Fruit fly (Drosophila melanogaster): Measurements from ENCODE around the gene Saysd1.

Gene Saysd1

dm6 chr3R:25207405-25208003, 7.5 kb downstream of the Saysd1 start (continued):
- TF ChIP-seq lilli (GFP tag; optimal IDR thresholded peaks at IDR 0.05): peak; percentile 66
- peak; percentile 67 for TF ChIP-seq ttk (GFP tag; IDR thresholded peaks at IDR 0.05)
- TF ChIP-seq CG14014 (GFP tag; IDR thresholded peaks at IDR 0.05): peak; percentile 63; the same call in 1 of the 2 replicates
- TF ChIP-seq CG13775 (GFP tag; optimal IDR thresholded peaks at IDR 0.05): peak; percentile 55
- TF ChIP-seq pita (GFP tag; optimal IDR thresholded peaks at IDR 0.05): no peak
- peak; percentile 7 for TF ChIP-seq CG18011 (GFP tag; optimal IDR thresholded peaks at IDR 0.05)
- peak; percentile 88 for TF ChIP-seq Drgx (GFP tag; IDR thresholded peaks at IDR 0.05)
- TF ChIP-seq CG17385 (GFP tag; optimal IDR thresholded peaks at IDR 0.05): peak; percentile 76
- TF ChIP-seq CG3407 (GFP tag; optimal IDR thresholded peaks at IDR 0.05): peak; percentile 63
- TF ChIP-seq chif (GFP tag; optimal IDR thresholded peaks at IDR 0.05): peak in 1 of 2 experiments; percentile 56
- TF ChIP-seq Deaf1 (tag; optimal IDR thresholded peaks at IDR 0.05): peak; percentile 49
- TF ChIP-seq CG1602 (GFP tag; optimal IDR thresholded peaks at IDR 0.05): peak; percentile 55
- TF ChIP-seq CG1024 (GFP tag; IDR thresholded peaks at IDR 0.05): peak; percentile 56; the same call in 1 of the 2 replicates
- TF ChIP-seq Mrtf (GFP tag; IDR thresholded peaks at IDR 0.05): peak; percentile 63; the same call in 1 of the 3 replicates
- peak; percentile 77 for TF ChIP-seq tap (tag; optimal IDR thresholded peaks at IDR 0.05)
- TF ChIP-seq nerfin-1 (tag; optimal IDR thresholded peaks at IDR 0.05): peak; percentile 67
- peak; percentile 88 for TF ChIP-seq gem (tag; optimal IDR thresholded peaks at IDR 0.05)
- TF ChIP-seq ara (GFP tag; IDR thresholded peaks at IDR 0.05): peak; percentile 48; the same call in 1 of the 2 replicates
- TF ChIP-seq ap (GFP tag; IDR thresholded peaks at IDR 0.05): peak; percentile 21; the same call in 1 of the 2 replicates
- TF ChIP-seq vvl (GFP tag; IDR thresholded peaks at IDR 0.05): peak; percentile 82
- TF ChIP-seq CG34376 (GFP tag; optimal IDR thresholded peaks at IDR 0.05): peak; percentile 5
- peak; percentile 81 for TF ChIP-seq grau (tag; optimal IDR thresholded peaks at IDR 0.05)
- TF ChIP-seq seq (GFP tag; IDR thresholded peaks at IDR 0.05): peak; percentile 73
- TF ChIP-seq Eip74EF (GFP tag; optimal IDR thresholded peaks at IDR 0.05): peak in 1 of 2 experiments; percentile 73
- TF ChIP-seq CG2202 (tag; optimal IDR thresholded peaks at IDR 0.05): peak; percentile 45
- TF ChIP-seq Sin3A (optimal IDR thresholded peaks at IDR 0.05): no peak
- no peak for TF ChIP-seq GATAe (GFP tag; conservative IDR thresholded peaks at IDR 0.05)
- TF ChIP-seq sens (GFP tag): peak; percentile 91
- no peak for TF ChIP-seq Neu2 (GFP tag; optimal IDR thresholded peaks at IDR 0.05; ENCODE audit: borderline replicate concordance)
- peak; percentile 47 for TF ChIP-seq Mad (GFP tag; optimal IDR thresholded peaks at IDR 0.05)
- TF ChIP-seq CG7839 (tag; optimal IDR thresholded peaks at IDR 0.05): peak; percentile 80
- TF ChIP-seq dm (GFP tag; optimal IDR thresholded peaks at IDR 0.05): no peak
- no peak for TF ChIP-seq Bgb (GFP tag; IDR thresholded peaks at IDR 0.05; ENCODE audit: partially characterized antibody)
- peak; percentile 34 to 89 for TF ChIP-seq Hr51 (GFP tag; optimal IDR thresholded peaks at IDR 0.05)
- TF ChIP-seq ERR (GFP tag; optimal IDR thresholded peaks at IDR 0.05): no peak
- peak; percentile 68 for TF ChIP-seq onecut (GFP tag; IDR thresholded peaks at IDR 0.05)
- peak; percentile 29 for TF ChIP-seq CG16863 (GFP tag; optimal IDR thresholded peaks at IDR 0.05)
- TF ChIP-seq CG9727 (GFP tag; optimal IDR thresholded peaks at IDR 0.05): peak; percentile 70
- TF ChIP-seq gfzf (GFP tag; optimal IDR thresholded peaks at IDR 0.05): no peak
- TF ChIP-seq CG4854 (GFP tag; optimal IDR thresholded peaks at IDR 0.05): peak; percentile 24
- peak; percentile 34 for TF ChIP-seq CrebB (tag; optimal IDR thresholded peaks at IDR 0.05)
- peak; percentile 27 for TF ChIP-seq zen (tag; optimal IDR thresholded peaks at IDR 0.05)
- peak; percentile 82 for TF ChIP-seq CG17829 (tag; optimal IDR thresholded peaks at IDR 0.05)
- peak; percentile 19 for TF ChIP-seq Fer2 (tag; optimal IDR thresholded peaks at IDR 0.05)
- peak; percentile 10 for TF ChIP-seq vfl (GFP tag; optimal IDR thresholded peaks at IDR 0.05)
- peak; percentile 53 for TF ChIP-seq E2f1 (GFP tag; IDR thresholded peaks at IDR 0.05)
- peak; percentile 69 for TF ChIP-seq bcd (GFP tag; optimal IDR thresholded peaks at IDR 0.05)
- TF ChIP-seq CG11504 (tag; optimal IDR thresholded peaks at IDR 0.05): peak; percentile 86
- no peak for TF ChIP-seq Dp (GFP tag; optimal IDR thresholded peaks at IDR 0.05)
- peak; percentile 23; the same call in 1 of the 2 replicates for TF ChIP-seq ssp (GFP tag; IDR thresholded peaks at IDR 0.05)

Measured in whole organism, embryonic.